Fruit fly (Drosophila melanogaster): Measurements from ENCODE around the gene CG9119.

The CG9119 gene

DNA sequence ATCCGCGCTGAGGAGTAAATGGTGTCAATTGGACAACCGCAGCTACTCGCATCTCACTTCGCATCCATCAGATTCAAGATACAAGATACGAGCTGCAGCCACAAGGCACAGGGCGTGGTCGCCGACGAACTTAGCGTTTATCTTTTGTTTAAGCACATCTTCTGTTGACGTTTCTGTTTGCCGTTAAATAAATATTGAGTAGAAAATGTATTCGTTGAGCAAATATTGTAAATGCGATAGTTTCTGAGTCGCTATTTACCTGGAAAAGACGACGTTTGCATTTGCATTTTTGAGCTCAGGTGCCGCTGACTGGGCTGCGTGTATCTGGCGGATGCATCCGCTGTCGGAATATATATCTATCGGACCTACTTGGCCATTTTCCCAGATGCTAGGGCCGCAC, 38.3 kb downstream of the CG9119 start (continued):
- peak; percentile 71 for TF ChIP-seq lab (GFP tag; optimal IDR thresholded peaks at IDR 0.05)
- peak; percentile 72 for TF ChIP-seq CG2678 (tag; optimal IDR thresholded peaks at IDR 0.05)
- no peak for TF ChIP-seq CG3065 (GFP tag; optimal IDR thresholded peaks at IDR 0.05)
- TF ChIP-seq CG3407 (GFP tag; optimal IDR thresholded peaks at IDR 0.05): peak; percentile 92
- TF ChIP-seq YL-1 (GFP tag; optimal IDR thresholded peaks at IDR 0.05): peak; percentile 69
- TF ChIP-seq CG17359 (tag; optimal IDR thresholded peaks at IDR 0.05): peak; percentile 71
- no peak for TF ChIP-seq CG8290 (GFP tag; optimal IDR thresholded peaks at IDR 0.05)
- peak; percentile 49 to 87 for TF ChIP-seq CG8290 (tag; optimal IDR thresholded peaks at IDR 0.05)
- TF ChIP-seq ttk (GFP tag; IDR thresholded peaks at IDR 0.05): no peak
- peak; percentile 53 for TF ChIP-seq PHDP (tag; optimal IDR thresholded peaks at IDR 0.05)
- no peak for TF ChIP-seq Ssrp (tag; optimal IDR thresholded peaks at IDR 0.05)
- TF ChIP-seq Awh (GFP tag; IDR thresholded peaks at IDR 0.05): peak; percentile 88; the same call in 1 of the 2 replicates
- TF ChIP-seq zen (tag; optimal IDR thresholded peaks at IDR 0.05): peak; percentile 71
- TF ChIP-seq NC2β (GFP tag; optimal IDR thresholded peaks at IDR 0.05): peak; percentile 20
- TF ChIP-seq CG4328 (GFP tag; optimal IDR thresholded peaks at IDR 0.05): peak; percentile 62
- TF ChIP-seq pan (optimal IDR thresholded peaks at IDR 0.05): no peak
- no peak for TF ChIP-seq pan (GFP tag; optimal IDR thresholded peaks at IDR 0.05 in 1 of 2, IDR thresholded peaks at IDR 0.05 in 1 of 2)
- TF ChIP-seq Blimp-1 (GFP tag; optimal IDR thresholded peaks at IDR 0.05): peak; percentile 70
- TF ChIP-seq CG14667 (GFP tag; IDR thresholded peaks at IDR 0.05): no peak
- TF ChIP-seq CG1233 (GFP tag; optimal IDR thresholded peaks at IDR 0.05): peak; percentile 86
- no peak for TF ChIP-seq h (optimal IDR thresholded peaks at IDR 0.05)
- peak; percentile 22; the same call in 1 of the 2 replicates for TF ChIP-seq ranshi (GFP tag; IDR thresholded peaks at IDR 0.05)
- peak; percentile 94 for TF ChIP-seq kni (GFP tag; optimal IDR thresholded peaks at IDR 0.05)
- TF ChIP-seq CG2116 (GFP tag; optimal IDR thresholded peaks at IDR 0.05): peak; percentile 16
- TF ChIP-seq D19A (tag; optimal IDR thresholded peaks at IDR 0.05): peak; percentile 14
- peak; percentile 1 for TF ChIP-seq CG30431 (GFP tag; optimal IDR thresholded peaks at IDR 0.05)
- TF ChIP-seq fd64A (GFP tag; optimal IDR thresholded peaks at IDR 0.05): peak; percentile 91
- no peak for TF ChIP-seq nom (GFP tag; optimal IDR thresholded peaks at IDR 0.05)
- no peak for TF ChIP-seq CG32767 (GFP tag; IDR thresholded peaks at IDR 0.05)
- TF ChIP-seq danr (GFP tag; IDR thresholded peaks at IDR 0.05): peak; percentile 15; the same call in 1 of the 2 replicates
- TF ChIP-seq GATAe (GFP tag; conservative IDR thresholded peaks at IDR 0.05): no peak
- no peak for TF ChIP-seq crc (GFP tag; optimal IDR thresholded peaks at IDR 0.05)
- TF ChIP-seq CG9817 (tag; optimal IDR thresholded peaks at IDR 0.05): no peak
- TF ChIP-seq CG12942 (GFP tag; optimal IDR thresholded peaks at IDR 0.05): peak; percentile 16
- TF ChIP-seq Sin3A (optimal IDR thresholded peaks at IDR 0.05): no peak
- no peak for TF ChIP-seq NK7.1 (GFP tag; optimal IDR thresholded peaks at IDR 0.05)
- peak; percentile 86 for TF ChIP-seq sim (GFP tag; IDR thresholded peaks at IDR 0.05)
- TF ChIP-seq CG4707 (GFP tag; optimal IDR thresholded peaks at IDR 0.05): peak; percentile 81
- 0 out of 2 replicates have a peak, but pooled peaks have one; percentile 10 for TF ChIP-seq ap (GFP tag; IDR thresholded peaks at IDR 0.05)
- no peak; the same call in 1 of the 2 replicates for TF ChIP-seq CG1024 (GFP tag; IDR thresholded peaks at IDR 0.05)
- TF ChIP-seq HLH3B (GFP tag; IDR thresholded peaks at IDR 0.05): peak; percentile 32; the same call in 1 of the 2 replicates
- TF ChIP-seq Spps (tag; optimal IDR thresholded peaks at IDR 0.05): peak; percentile 17
- TF ChIP-seq CG7745 (tag; optimal IDR thresholded peaks at IDR 0.05): peak; percentile 63
- no peak for TF ChIP-seq ems (GFP tag; optimal IDR thresholded peaks at IDR 0.05)
- no peak for TF ChIP-seq sd (tag; optimal IDR thresholded peaks at IDR 0.05)
- peak; percentile 90 for TF ChIP-seq CG6813 (GFP tag; optimal IDR thresholded peaks at IDR 0.05)
- TF ChIP-seq rib (GFP tag; IDR thresholded peaks at IDR 0.05): 0 out of 2 replicates have a peak, but pooled peaks have one; percentile 19
- TF ChIP-seq btn (GFP tag; optimal IDR thresholded peaks at IDR 0.05): peak; percentile 49
- TF ChIP-seq CG33557 (GFP tag; optimal IDR thresholded peaks at IDR 0.05): peak; percentile 81
- no peak for TF ChIP-seq CG10267 (tag; optimal IDR thresholded peaks at IDR 0.05)
- peak in 1 of 2 experiments; percentile 6 for TF ChIP-seq chif (GFP tag; optimal IDR thresholded peaks at IDR 0.05)
- TF ChIP-seq CG33213 (GFP tag; optimal IDR thresholded peaks at IDR 0.05): peak; percentile 64
